Fruit fly (Drosophila melanogaster): ENCODE measurements around the gene Ing3.

The Ing3 gene

DNA sequence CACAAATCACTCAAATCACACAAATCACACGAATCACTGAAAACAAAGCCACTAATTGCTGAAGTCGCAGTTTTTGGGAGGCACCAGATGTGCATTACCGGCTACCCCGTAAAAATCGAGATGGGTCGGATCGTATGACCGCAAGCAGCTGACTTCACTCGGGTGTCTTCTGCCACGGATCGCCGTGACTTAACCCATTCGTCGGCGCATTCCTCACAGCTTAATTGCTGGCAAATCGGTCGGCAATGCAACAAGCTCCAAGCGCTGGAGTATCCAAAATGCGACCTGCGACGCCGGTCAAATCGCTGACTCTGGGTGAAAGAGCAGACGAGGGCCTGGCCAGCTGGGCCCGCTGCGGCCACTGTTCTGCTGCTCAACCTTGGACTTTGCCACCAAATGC is 29.9 kb upstream of the Ing3 start:
- TF ChIP-seq Rel (GFP tag; optimal IDR thresholded peaks at IDR 0.05) (no peak), Rel (tag; optimal IDR thresholded peaks at IDR 0.05) (no peak), Abd-B (GFP tag; optimal IDR thresholded peaks at IDR 0.05) (no peak), N (GFP tag; optimal IDR thresholded peaks at IDR 0.05) (no peak), dsf (GFP tag; optimal IDR thresholded peaks at IDR 0.05; ENCODE audit: borderline replicate concordance) (no peak), CG32264 (GFP tag; optimal IDR thresholded peaks at IDR 0.05) (no peak), fru (GFP tag; optimal IDR thresholded peaks at IDR 0.05) (no peak), usp (GFP tag; optimal IDR thresholded peaks at IDR 0.05) (no peak), Hnf4 (GFP tag; optimal IDR thresholded peaks at IDR 0.05) (no peak), OdsH (GFP tag; optimal IDR thresholded peaks at IDR 0.05) (no peak), Dif (GFP tag; optimal IDR thresholded peaks at IDR 0.05; ENCODE audit: partially characterized antibody) (no peak)

DNA sequence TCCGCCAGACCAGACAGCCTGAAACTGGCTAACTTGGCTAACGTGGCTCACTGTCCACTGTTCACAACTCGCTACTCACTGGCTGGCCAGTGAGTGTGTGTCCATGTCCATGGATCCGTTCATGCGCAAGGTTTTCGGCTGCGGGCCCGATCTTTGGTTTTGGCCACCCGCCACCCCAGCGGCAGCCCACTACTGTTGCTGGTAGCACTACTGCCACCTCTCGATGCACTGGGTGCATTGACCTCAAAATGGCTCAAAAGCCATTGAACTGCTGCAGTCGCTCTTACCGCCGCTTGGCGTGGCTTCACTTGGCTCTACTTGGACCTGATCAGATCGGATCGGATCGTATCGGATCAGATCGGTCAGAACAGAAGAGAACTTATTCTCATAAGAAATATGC is 28.5 kb upstream of the Ing3 start:
- TF ChIP-seq Hr78 (GFP tag; optimal IDR thresholded peaks at IDR 0.05) (no peak), Dif (GFP tag; optimal IDR thresholded peaks at IDR 0.05; ENCODE audit: partially characterized antibody) (no peak), fru (GFP tag; optimal IDR thresholded peaks at IDR 0.05) (no peak), CG32264 (GFP tag; optimal IDR thresholded peaks at IDR 0.05) (no peak), woc (GFP tag; optimal IDR thresholded peaks at IDR 0.05) (no peak), rgr (GFP tag; optimal IDR thresholded peaks at IDR 0.05) (no peak), dmrt93B (GFP tag; optimal IDR thresholded peaks at IDR 0.05) (no peak), Hnf4 (GFP tag; optimal IDR thresholded peaks at IDR 0.05) (no peak), sv (GFP tag; optimal IDR thresholded peaks at IDR 0.05) (no peak), GATAd (GFP tag; optimal IDR thresholded peaks at IDR 0.05) (no peak), sage (GFP tag; optimal IDR thresholded peaks at IDR 0.05) (no peak), usp (GFP tag; optimal IDR thresholded peaks at IDR 0.05) (no peak), lola (GFP tag; optimal IDR thresholded peaks at IDR 0.05) (no peak), foxo (GFP tag; optimal IDR thresholded peaks at IDR 0.05) (no peak), br (GFP tag; optimal IDR thresholded peaks at IDR 0.05) (no peak), N (GFP tag; optimal IDR thresholded peaks at IDR 0.05) (no peak), Abd-B (GFP tag; optimal IDR thresholded peaks at IDR 0.05) (no peak), OdsH (GFP tag; optimal IDR thresholded peaks at IDR 0.05) (no peak), dl (GFP tag; optimal IDR thresholded peaks at IDR 0.05; ENCODE audit: insufficient read depth in 1 of 2, partially characterized antibody in 2 of 2) (no peak), ey (GFP tag; optimal IDR thresholded peaks at IDR 0.05) (no peak)

DNA sequence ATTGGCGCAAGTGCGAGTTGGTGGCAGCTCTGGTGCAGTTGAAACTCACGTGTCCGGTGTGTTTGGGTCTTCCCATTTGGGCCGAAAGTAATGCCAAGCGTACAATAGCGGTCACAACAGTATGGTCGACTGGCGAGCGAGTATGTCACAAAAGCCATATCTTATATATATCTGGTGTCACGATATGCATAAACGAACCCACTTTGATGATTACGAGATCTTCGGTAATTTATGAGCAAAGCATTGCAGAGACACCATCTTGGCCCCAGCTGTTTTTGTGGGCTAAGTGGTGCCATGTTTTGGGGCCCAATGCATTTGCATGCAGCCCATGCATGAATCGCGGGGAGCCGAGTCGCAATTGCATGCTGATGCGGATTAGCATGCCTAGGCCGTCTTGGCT is 26.0 kb upstream of the Ing3 start:
- TF ChIP-seq Rel (GFP tag; optimal IDR thresholded peaks at IDR 0.05), result no peak
- no peak for TF ChIP-seq Rel (tag; optimal IDR thresholded peaks at IDR 0.05)
- no peak for TF ChIP-seq ey (GFP tag; optimal IDR thresholded peaks at IDR 0.05)
- TF ChIP-seq fru (GFP tag; optimal IDR thresholded peaks at IDR 0.05), result no peak
- no peak for TF ChIP-seq psq (GFP tag; optimal IDR thresholded peaks at IDR 0.05)
- TF ChIP-seq GATAd (GFP tag; optimal IDR thresholded peaks at IDR 0.05), result no peak
- TF ChIP-seq usp (GFP tag; optimal IDR thresholded peaks at IDR 0.05), result no peak
- no peak for TF ChIP-seq CrebA (GFP tag; optimal IDR thresholded peaks at IDR 0.05; ENCODE audit: borderline replicate concordance)
- no peak for TF ChIP-seq Hr78 (GFP tag; optimal IDR thresholded peaks at IDR 0.05)
- no peak for TF ChIP-seq sv (GFP tag; optimal IDR thresholded peaks at IDR 0.05)
- no peak for TF ChIP-seq Myc (optimal IDR thresholded peaks at IDR 0.05)
- TF ChIP-seq pan (optimal IDR thresholded peaks at IDR 0.05), result no peak
- no peak for TF ChIP-seq dmrt93B (GFP tag; optimal IDR thresholded peaks at IDR 0.05)
- no peak for TF ChIP-seq rgr (GFP tag; optimal IDR thresholded peaks at IDR 0.05)
- no peak for TF ChIP-seq CG32264 (GFP tag; optimal IDR thresholded peaks at IDR 0.05)
- TF ChIP-seq dsf (GFP tag; optimal IDR thresholded peaks at IDR 0.05; ENCODE audit: borderline replicate concordance), result no peak
- TF ChIP-seq brk (GFP tag; optimal IDR thresholded peaks at IDR 0.05), result no peak
- no peak for TF ChIP-seq br (GFP tag; optimal IDR thresholded peaks at IDR 0.05)

DNA sequence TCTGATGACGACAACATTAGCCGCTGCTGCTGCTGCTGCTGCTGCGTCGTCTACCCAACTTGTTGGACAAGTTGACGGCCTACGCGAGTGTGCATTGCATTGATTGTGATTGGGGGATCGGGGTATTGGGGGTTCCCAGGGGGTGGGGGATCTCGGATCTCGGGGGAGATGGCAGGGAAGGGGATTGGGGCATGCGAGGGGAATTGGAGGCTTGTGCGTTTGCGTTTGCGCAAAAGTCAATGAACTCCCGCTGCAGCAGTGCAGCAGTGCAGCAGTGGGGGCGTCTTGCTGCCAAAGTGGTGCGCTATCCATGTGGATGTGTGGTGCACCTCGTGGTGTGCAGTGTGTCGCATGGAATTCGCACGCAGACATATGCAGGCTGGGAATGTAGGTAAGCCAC is 23.9 kb upstream of the Ing3 start:
- no peak for TF ChIP-seq br (GFP tag; optimal IDR thresholded peaks at IDR 0.05)
- TF ChIP-seq h (GFP tag; optimal IDR thresholded peaks at IDR 0.05), result no peak
- TF ChIP-seq HLH106 (tag; optimal IDR thresholded peaks at IDR 0.05), result no peak
- no peak for TF ChIP-seq Dfd (GFP tag; optimal IDR thresholded peaks at IDR 0.05)

DNA sequence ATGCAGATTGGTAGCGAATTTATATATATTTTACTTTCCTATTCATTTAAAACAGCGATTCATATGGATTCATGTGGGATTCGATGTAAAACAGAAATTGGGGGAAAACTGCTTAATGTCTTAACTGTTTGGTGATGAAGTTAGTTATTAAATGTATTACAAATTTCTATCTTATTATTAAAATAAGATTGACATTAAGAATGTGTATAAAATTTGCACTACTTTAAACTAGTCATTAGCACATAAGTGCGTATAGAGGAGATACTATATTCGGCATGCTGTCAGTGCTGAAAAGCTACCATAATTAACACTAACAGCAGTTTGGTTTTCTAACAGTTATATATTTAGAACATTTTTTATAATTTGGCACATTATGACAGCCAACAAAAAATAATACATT is 22.8 kb upstream of the Ing3 start:
- TF ChIP-seq Hr83 (GFP tag; optimal IDR thresholded peaks at IDR 0.05; ENCODE audit: poor library complexity, severe bottlenecking) (no peak), Myc (optimal IDR thresholded peaks at IDR 0.05) (no peak), GATAd (GFP tag; optimal IDR thresholded peaks at IDR 0.05) (no peak), dl (GFP tag; optimal IDR thresholded peaks at IDR 0.05; ENCODE audit: insufficient read depth in 1 of 2, partially characterized antibody in 2 of 2) (no peak), Vsx2 (GFP tag; optimal IDR thresholded peaks at IDR 0.05; ENCODE audit: partially characterized antibody) (no peak), Jra (GFP tag; optimal IDR thresholded peaks at IDR 0.05) (no peak), sv (GFP tag; optimal IDR thresholded peaks at IDR 0.05) (no peak), foxo (GFP tag; optimal IDR thresholded peaks at IDR 0.05) (no peak), pan (optimal IDR thresholded peaks at IDR 0.05) (no peak), lola (GFP tag; optimal IDR thresholded peaks at IDR 0.05) (no peak), dsf (GFP tag; optimal IDR thresholded peaks at IDR 0.05; ENCODE audit: borderline replicate concordance) (no peak), rgr (GFP tag; optimal IDR thresholded peaks at IDR 0.05) (no peak), Abd-B (GFP tag; optimal IDR thresholded peaks at IDR 0.05) (no peak), Sp1 (GFP tag; optimal IDR thresholded peaks at IDR 0.05) (no peak), Hr78 (GFP tag; optimal IDR thresholded peaks at IDR 0.05) (no peak), OdsH (GFP tag; optimal IDR thresholded peaks at IDR 0.05) (no peak), usp (GFP tag; optimal IDR thresholded peaks at IDR 0.05) (no peak), Dfd (GFP tag; optimal IDR thresholded peaks at IDR 0.05) (no peak), CG9705 (GFP tag; optimal IDR thresholded peaks at IDR 0.05) (no peak), ey (GFP tag; optimal IDR thresholded peaks at IDR 0.05) (no peak)

Measured in whole organism, wandering third instar larva.